Worm (Caenorhabditis elegans) whole organism, late embryonic: ENCODE results near the gene Y44A6C.2.
A peak's percentile ranks its signal among the peaks of the same experiment; 100 is the strongest.

Experiments
- C08G9.2 ChIP-seq: sonication (generic microtip); optimal IDR thresholded peaks from 2 replicates; lab custom pipeline; 2016; ENCODE audit warnings: mild to moderate bottlenecking, missing genetic modification characterization, moderate library complexity, missing compliant biosample characterization
- C38D4.7 ChIP-seq: fragments of 200-800 bp; sonication (Bioruptor generic); optimal IDR thresholded peaks from 2 replicates; lab custom pipeline; 2018; ENCODE audit warnings: mild to moderate bottlenecking, missing genetic modification characterization, moderate library complexity, missing compliant biosample characterization
- K09A11.1 ChIP-seq: sonication (generic microtip); optimal IDR thresholded peaks from 2 replicates; lab custom pipeline; 2017; ENCODE audit warnings: antibody characterized with exemption, mild to moderate bottlenecking, missing genetic modification characterization, missing compliant biosample characterization; ENCODE audit not compliant: insufficient read depth
- ceh-19 ChIP-seq: fragments of 200-800 bp; sonication (Bioruptor generic); optimal IDR thresholded peaks from 2 replicates; lab custom pipeline; 2018; ENCODE audit warnings: mild to moderate bottlenecking, missing genetic modification characterization, missing compliant biosample characterization
- ceh-24 ChIP-seq: sonication (generic microtip); optimal IDR thresholded peaks from 2 replicates; lab custom pipeline; 2016; ENCODE audit warnings: mild to moderate bottlenecking, missing genetic modification characterization, missing compliant biosample characterization
- ceh-30 ChIP-seq: fragments of 150-350 bp; optimal IDR thresholded peaks from 2 replicates; lab custom pipeline; 2014; ENCODE audit warnings: missing biosample characterization, missing genetic modification characterization
- ceh-31 ChIP-seq: sonication (generic microtip); optimal IDR thresholded peaks from 2 replicates; lab custom pipeline; 2016; ENCODE audit warnings: missing genetic modification characterization, missing compliant biosample characterization
- ceh-34 ChIP-seq: sonication (generic microtip); optimal IDR thresholded peaks from 2 replicates; lab custom pipeline; 2016; ENCODE audit warnings: mild to moderate bottlenecking, missing genetic modification characterization, missing compliant biosample characterization
- ceh-45 ChIP-seq: fragments of 200-800 bp; sonication (Bioruptor generic); IDR thresholded peaks from 2 replicates; pipeline ENCODE4 v1.3.6; 2022; ENCODE audit warnings: missing genetic modification reagents, missing genetic modification characterization, missing compliant biosample characterization
- ceh-48 ChIP-seq: sonication (generic microtip); optimal IDR thresholded peaks from 2 replicates; lab custom pipeline; 2016; ENCODE audit warnings: missing genetic modification characterization, inconsistent platforms, missing compliant biosample characterization
- ceh-6 ChIP-seq: fragments of 200-800 bp; sonication (Bioruptor generic); optimal IDR thresholded peaks from 2 replicates; lab custom pipeline; 2018; ENCODE audit warnings: mild to moderate bottlenecking, missing genetic modification characterization, missing compliant biosample characterization
- che-1 ChIP-seq: sonication (generic microtip); optimal IDR thresholded peaks from 2 replicates; lab custom pipeline; 2016; ENCODE audit warnings: mild to moderate bottlenecking, missing genetic modification characterization, missing compliant biosample characterization
- dmd-4 ChIP-seq: sonication (generic microtip); optimal IDR thresholded peaks from 2 replicates; lab custom pipeline; 2016; ENCODE audit warnings: borderline replicate concordance, missing genetic modification characterization, missing compliant biosample characterization
- dve-1 ChIP-seq: sonication (generic microtip); optimal IDR thresholded peaks from 2 replicates; lab custom pipeline; 2017; ENCODE audit warnings: antibody characterized with exemption, mild to moderate bottlenecking, missing genetic modification characterization, missing compliant biosample characterization
- elt-2 ChIP-seq: sonication (generic microtip); optimal IDR thresholded peaks from 2 replicates; lab custom pipeline; 2016; ENCODE audit warnings: missing genetic modification reagents, missing genetic modification characterization, missing compliant biosample characterization
- eyg-1 ChIP-seq: sonication (generic microtip); optimal IDR thresholded peaks from 2 replicates; lab custom pipeline; 2016; ENCODE audit warnings: missing genotype, missing genetic modification characterization, missing compliant biosample characterization
- fkh-6 ChIP-seq: sonication (generic microtip); optimal IDR thresholded peaks from 2 replicates; lab custom pipeline; 2016; ENCODE audit warnings: missing genetic modification characterization, missing compliant biosample characterization
- gmeb-2 ChIP-seq: sonication (generic microtip); optimal IDR thresholded peaks from 2 replicates; lab custom pipeline; 2016; ENCODE audit warnings: missing genetic modification characterization, inconsistent platforms, missing compliant biosample characterization
- hlh-13 ChIP-seq: fragments of 200-800 bp; sonication (Bioruptor generic); optimal IDR thresholded peaks from 2 replicates; lab custom pipeline; 2018; ENCODE audit warnings: mild to moderate bottlenecking, missing genetic modification characterization, missing compliant biosample characterization
- hlh-15 ChIP-seq: sonication (generic microtip); optimal IDR thresholded peaks from 2 replicates; lab custom pipeline; 2016; ENCODE audit warnings: missing genetic modification characterization, missing compliant biosample characterization
- hlh-6 ChIP-seq: sonication (generic microtip); optimal IDR thresholded peaks from 2 replicates; lab custom pipeline; 2016; ENCODE audit warnings: missing genotype, missing genetic modification characterization, missing compliant biosample characterization
- hlh-8 ChIP-seq: sonication (generic microtip); optimal IDR thresholded peaks from 2 replicates; lab custom pipeline; 2016; ENCODE audit warnings: missing genotype, missing genetic modification characterization, missing compliant biosample characterization
- lin-11 ChIP-seq: fragments of 200-800 bp; sonication (Bioruptor generic); optimal IDR thresholded peaks from 2 replicates; lab custom pipeline; 2018; ENCODE audit warnings: mild to moderate bottlenecking, missing genetic modification characterization, missing compliant biosample characterization
- madf-2 ChIP-seq: sonication (generic microtip); optimal IDR thresholded peaks from 2 replicates; lab custom pipeline; 2017; ENCODE audit warnings: missing genetic modification characterization, missing compliant biosample characterization
- mec-3 ChIP-seq: sonication (generic microtip); optimal IDR thresholded peaks from 2 replicates; lab custom pipeline; 2016; ENCODE audit warnings: borderline replicate concordance, missing genetic modification characterization, missing compliant biosample characterization
- nfya-1 ChIP-seq: sonication (generic microtip); optimal IDR thresholded peaks from 2 replicates; lab custom pipeline; 2017; ENCODE audit warnings: missing genetic modification characterization, mild to moderate bottlenecking, missing compliant biosample characterization, antibody characterized with exemption, moderate library complexity
- nhr-232 ChIP-seq: sonication (generic microtip); optimal IDR thresholded peaks from 2 replicates; lab custom pipeline; 2016; ENCODE audit warnings: missing genetic modification characterization, missing compliant biosample characterization
- npax-4 ChIP-seq: sonication (generic microtip); optimal IDR thresholded peaks from 2 replicates; lab custom pipeline; 2016; ENCODE audit warnings: missing genetic modification characterization, missing compliant biosample characterization
- odd-2 ChIP-seq: sonication (generic microtip); optimal IDR thresholded peaks from 2 replicates; lab custom pipeline; 2017; ENCODE audit warnings: antibody characterized with exemption, mild to moderate bottlenecking, missing genetic modification characterization, missing compliant biosample characterization
- pag-3 ChIP-seq: sonication (generic microtip); optimal IDR thresholded peaks from 2 replicates; lab custom pipeline; 2016; ENCODE audit warnings: missing compliant biosample characterization, missing genetic modification characterization, borderline replicate concordance
- pax-1 ChIP-seq: fragments of 150-350 bp; optimal IDR thresholded peaks from 2 replicates; lab custom pipeline; 2014; ENCODE audit warnings: missing biosample characterization, missing genetic modification characterization
- pha-2 ChIP-seq: sonication (generic microtip); optimal IDR thresholded peaks from 2 replicates; lab custom pipeline; 2017; ENCODE audit warnings: mild to moderate bottlenecking, missing genetic modification characterization, missing compliant biosample characterization
- pha-4 ChIP-seq: fragments of 150-350 bp; optimal IDR thresholded peaks from 2 replicates; lab custom pipeline; 2018; ENCODE audit warnings: missing biosample characterization, missing genetic modification reagents, missing genetic modification characterization
- pqm-1 ChIP-seq: sonication (generic microtip); optimal IDR thresholded peaks from 2 replicates; lab custom pipeline; 2016; ENCODE audit warnings: missing genetic modification characterization, missing compliant biosample characterization
- ref-2 ChIP-seq: sonication (generic microtip); optimal IDR thresholded peaks from 2 replicates; lab custom pipeline; 2016; ENCODE audit warnings: missing genetic modification characterization, missing compliant biosample characterization
- rnt-1 ChIP-seq: sonication (generic microtip); optimal IDR thresholded peaks from 2 replicates; lab custom pipeline; 2016; ENCODE audit warnings: missing genetic modification characterization, missing compliant biosample characterization
- sox-2 ChIP-seq: fragments of 200-800 bp; sonication (Bioruptor generic); IDR thresholded peaks from 2 replicates; pipeline ENCODE4 v1.3.6; 2022; ENCODE audit warnings: missing genetic modification reagents, missing genetic modification characterization, missing compliant biosample characterization
- sox-4 ChIP-seq: sonication (generic microtip); optimal IDR thresholded peaks from 2 replicates; lab custom pipeline; 2017; ENCODE audit warnings: mild to moderate bottlenecking, missing genetic modification characterization, inconsistent platforms, missing compliant biosample characterization
- tbx-2 ChIP-seq: sonication (generic microtip); optimal IDR thresholded peaks from 2 replicates; lab custom pipeline; 2016; ENCODE audit warnings: missing genetic modification characterization, missing compliant biosample characterization
- tbx-7 ChIP-seq: sonication (generic microtip); optimal IDR thresholded peaks from 2 replicates; lab custom pipeline; 2016; ENCODE audit warnings: missing genotype, missing genetic modification characterization, missing compliant biosample characterization
- ttx-3 ChIP-seq: sonication (generic microtip); optimal IDR thresholded peaks from 2 replicates; lab custom pipeline; 2016; ENCODE audit warnings: missing genetic modification reagents, missing genetic modification characterization, missing compliant biosample characterization
- unc-55 ChIP-seq: sonication (generic microtip); optimal IDR thresholded peaks from 2 replicates; lab custom pipeline; 2017; ENCODE audit warnings: missing biosample characterization, missing genetic modification reagents, missing genetic modification characterization
- zip-5 ChIP-seq: sonication (generic microtip); optimal IDR thresholded peaks from 2 replicates; lab custom pipeline; 2016; ENCODE audit warnings: missing genetic modification characterization, missing compliant biosample characterization
- ztf-16 ChIP-seq: sonication (generic microtip); optimal IDR thresholded peaks from 2 replicates; lab custom pipeline; 2017; ENCODE audit warnings: missing genetic modification characterization, missing compliant biosample characterization

Y44A6C.2 gene

ce11 chrV:20689481-20690039 lies 32.5 kb upstream of the Y44A6C.2 start, which contains the start of gene F53F8.3:
TSS of gene F53F8.3 (minus strand) at chrV:20689531.
- TF ChIP-seq madf-2 (tag; lab: Kevin White, UChicago) = no peak
- TF ChIP-seq hlh-15 (tag; lab: Kevin White, UChicago) = no peak
- TF ChIP-seq che-1 (tag; lab: Kevin White, UChicago) = no peak
- no peak for TF ChIP-seq ceh-30 (tag; lab: Kevin White, UChicago)
- TF ChIP-seq pag-3 (tag; lab: Kevin White, UChicago) = no peak
- TF ChIP-seq ref-2 (tag; lab: Kevin White, UChicago) = no peak
- no peak for TF ChIP-seq tbx-2 (tag; lab: Kevin White, UChicago)

DNA sequence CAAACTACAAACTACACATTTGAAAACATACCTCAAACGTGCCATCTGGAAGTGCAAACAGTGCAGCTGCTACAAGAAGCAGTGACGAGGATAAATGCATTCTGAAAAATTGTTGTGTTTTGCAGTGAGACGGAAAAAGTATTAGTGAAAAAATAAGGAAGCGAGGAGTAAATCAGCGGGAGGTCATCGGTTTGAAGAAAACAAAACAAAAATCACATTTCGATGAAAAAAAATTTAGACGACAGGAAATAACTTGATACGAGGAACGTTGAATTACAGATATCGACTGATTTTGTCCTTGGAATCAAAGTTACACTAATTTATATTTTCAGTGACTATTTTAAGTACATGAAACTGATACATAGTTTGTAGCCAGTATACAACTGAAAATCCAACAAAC lies 30.4 kb upstream of the Y44A6C.2 start, which contains the start of gene F53F8.4:
TSS of gene F53F8.4 (minus strand) at position 101 of the 400 bp plus-strand sequence.
- TF ChIP-seq dmd-4 (tag; lab: Kevin White, UChicago) (no peak), ttx-3 (tag; lab: Kevin White, UChicago) (no peak), pqm-1 (tag; lab: Kevin White, UChicago) (no peak), nhr-232 (tag; lab: Kevin White, UChicago) (no peak), ceh-24 (tag; lab: Kevin White, UChicago) (no peak), ztf-16 (tag; lab: Kevin White, UChicago) (no peak), ceh-31 (tag; lab: Kevin White, UChicago) (no peak), pax-1 (tag; lab: Kevin White, UChicago) (no peak), gmeb-2 (tag; lab: Kevin White, UChicago) (no peak), ceh-30 (tag; lab: Kevin White, UChicago) (no peak), hlh-8 (tag; lab: Kevin White, UChicago) (no peak)
- TF ChIP-seq, all 69 proteins: peak for 0

- TF ChIP-seq nfya-1 (tag; lab: Kevin White, UChicago) (no peak), K09A11.1 (no peak), hlh-6 (tag; lab: Kevin White, UChicago) (no peak), hlh-13 (GFP tag; lab: Kevin White, UChicago) (no peak), madf-2 (tag; lab: Kevin White, UChicago) (no peak), lin-11 (no peak), mec-3 (tag; lab: Kevin White, UChicago) (no peak), ceh-34 (no peak)
Measured at ce11 chrV:20692903-20693302, 29.1 kb upstream of the Y44A6C.2 start.

- TF ChIP-seq K09A11.1 = peak; percentile 3
- TF ChIP-seq che-1 (tag; lab: Kevin White, UChicago) = peak; percentile 65
- peak; percentile 62 for TF ChIP-seq hlh-6 (tag; lab: Kevin White, UChicago)
- peak; percentile 42 for TF ChIP-seq ref-2 (tag; lab: Kevin White, UChicago)
- TF ChIP-seq nhr-232 (tag; lab: Kevin White, UChicago) = peak; percentile 28
- no peak for TF ChIP-seq eyg-1
- no peak for TF ChIP-seq unc-55 (GFP tag; lab: Kevin White, UChicago)
- TF ChIP-seq ceh-48 (tag; lab: Kevin White, UChicago) = peak; percentile 15
- TF ChIP-seq pha-2 (tag; lab: Kevin White, UChicago) = peak; percentile 87
- no peak for TF ChIP-seq pha-4 (tag; lab: Kevin White, UChicago)
- peak; percentile 38 for TF ChIP-seq sox-4 (tag; lab: Kevin White, UChicago)
- TF ChIP-seq mec-3 (tag; lab: Kevin White, UChicago) = peak; percentile 39
- peak; percentile 29 for TF ChIP-seq madf-2 (tag; lab: Kevin White, UChicago)
- TF ChIP-seq dve-1 (tag; lab: Kevin White, UChicago) = peak; percentile 29
- no peak for TF ChIP-seq tbx-7 (tag; lab: Kevin White, UChicago)
- peak; percentile 65 for TF ChIP-seq elt-2
- TF ChIP-seq npax-4 (tag; lab: Kevin White, UChicago) = peak; percentile 9
- peak; percentile 14 for TF ChIP-seq ceh-34
- peak; percentile 59 for TF ChIP-seq ceh-19 (GFP tag; lab: Kevin White, UChicago)
- no peak for TF ChIP-seq sox-2 (GFP tag; lab: Robert Waterston, UW)
- peak; percentile 50 for TF ChIP-seq lin-11
- peak; percentile 28 for TF ChIP-seq C08G9.2 (tag; lab: Kevin White, UChicago)
- no peak for TF ChIP-seq odd-2 (tag; lab: Kevin White, UChicago)
- no peak for TF ChIP-seq pax-1 (tag; lab: Kevin White, UChicago)
- 0 out of 2 replicates have a peak, but pooled peaks have one; percentile 46 for TF ChIP-seq ceh-45 (GFP tag; lab: Robert Waterston, UW)
- peak; percentile 58 for TF ChIP-seq C38D4.7
- TF ChIP-seq ceh-6 (GFP tag; lab: Kevin White, UChicago) = peak; percentile 64
- TF ChIP-seq rnt-1 (tag; lab: Kevin White, UChicago) = no peak
- peak; percentile 5 for TF ChIP-seq fkh-6 (tag; lab: Kevin White, UChicago)
- peak; percentile 3 for TF ChIP-seq zip-5 (tag; lab: Kevin White, UChicago)
Measured at ce11 chrV:20693968-20694367, 28.1 kb upstream of the Y44A6C.2 start.
